Worm (Caenorhabditis elegans) whole organism, late embryonic: Measurements from ENCODE around the gene zhit-1.

ENCODE experiments used
- C08G9.2 ChIP-seq: sonication (generic microtip); optimal IDR thresholded peaks from 2 replicates; lab custom pipeline; 2016; ENCODE audit warnings: mild to moderate bottlenecking, missing genetic modification characterization, moderate library complexity, missing compliant biosample characterization
- K09A11.1 ChIP-seq: sonication (generic microtip); optimal IDR thresholded peaks from 2 replicates; lab custom pipeline; 2017; ENCODE audit warnings: antibody characterized with exemption, mild to moderate bottlenecking, missing genetic modification characterization, missing compliant biosample characterization; ENCODE audit not compliant: insufficient read depth
- Y22D7AL.16 ChIP-seq: sonication (generic microtip); optimal IDR thresholded peaks from 2 replicates; lab custom pipeline; 2016; ENCODE audit warnings: missing genetic modification characterization, missing compliant biosample characterization
- ahr-1 ChIP-seq: sonication (generic microtip); optimal IDR thresholded peaks from 2 replicates; lab custom pipeline; 2016; ENCODE audit warnings: missing genetic modification characterization, missing compliant biosample characterization
- ceh-14 ChIP-seq: sonication (generic microtip); optimal IDR thresholded peaks from 2 replicates; lab custom pipeline; 2016; ENCODE audit warnings: missing genotype, missing genetic modification characterization, missing compliant biosample characterization
- ceh-18 ChIP-seq: sonication (generic microtip); optimal IDR thresholded peaks from 2 replicates; lab custom pipeline; 2016; ENCODE audit warnings: missing genetic modification characterization, missing compliant biosample characterization
- ceh-2 ChIP-seq: sonication (generic microtip); optimal IDR thresholded peaks from 2 replicates; lab custom pipeline; 2016; ENCODE audit warnings: missing genotype, missing genetic modification characterization, missing compliant biosample characterization
- ceh-22 ChIP-seq: sonication (generic microtip); optimal IDR thresholded peaks from 2 replicates; lab custom pipeline; 2017; ENCODE audit warnings: missing biosample characterization, missing genetic modification characterization
- ceh-30 ChIP-seq: fragments of 150-350 bp; optimal IDR thresholded peaks from 2 replicates; lab custom pipeline; 2014; ENCODE audit warnings: missing biosample characterization, missing genetic modification characterization
- ceh-31 ChIP-seq: sonication (generic microtip); optimal IDR thresholded peaks from 2 replicates; lab custom pipeline; 2016; ENCODE audit warnings: missing genetic modification characterization, missing compliant biosample characterization
- ceh-34 ChIP-seq: sonication (generic microtip); optimal IDR thresholded peaks from 2 replicates; lab custom pipeline; 2016; ENCODE audit warnings: mild to moderate bottlenecking, missing genetic modification characterization, missing compliant biosample characterization
- ceh-45 ChIP-seq: fragments of 200-800 bp; sonication (Bioruptor generic); IDR thresholded peaks from 2 replicates; pipeline ENCODE4 v1.3.6; 2022; ENCODE audit warnings: missing genetic modification reagents, missing genetic modification characterization, missing compliant biosample characterization
- ceh-48 ChIP-seq: sonication (generic microtip); optimal IDR thresholded peaks from 2 replicates; lab custom pipeline; 2016; ENCODE audit warnings: missing genetic modification characterization, inconsistent platforms, missing compliant biosample characterization
- che-1 ChIP-seq: sonication (generic microtip); optimal IDR thresholded peaks from 2 replicates; lab custom pipeline; 2016; ENCODE audit warnings: mild to moderate bottlenecking, missing genetic modification characterization, missing compliant biosample characterization
- dmd-4 ChIP-seq: sonication (generic microtip); optimal IDR thresholded peaks from 2 replicates; lab custom pipeline; 2016; ENCODE audit warnings: borderline replicate concordance, missing genetic modification characterization, missing compliant biosample characterization
- eyg-1 ChIP-seq: sonication (generic microtip); optimal IDR thresholded peaks from 2 replicates; lab custom pipeline; 2016; ENCODE audit warnings: missing genotype, missing genetic modification characterization, missing compliant biosample characterization
- fkh-6 ChIP-seq: sonication (generic microtip); optimal IDR thresholded peaks from 2 replicates; lab custom pipeline; 2016; ENCODE audit warnings: missing genetic modification characterization, missing compliant biosample characterization
- gmeb-2 ChIP-seq: sonication (generic microtip); optimal IDR thresholded peaks from 2 replicates; lab custom pipeline; 2016; ENCODE audit warnings: missing genetic modification characterization, inconsistent platforms, missing compliant biosample characterization
- hlh-15 ChIP-seq: sonication (generic microtip); optimal IDR thresholded peaks from 2 replicates; lab custom pipeline; 2016; ENCODE audit warnings: missing genetic modification characterization, missing compliant biosample characterization
- hlh-6 ChIP-seq: sonication (generic microtip); optimal IDR thresholded peaks from 2 replicates; lab custom pipeline; 2016; ENCODE audit warnings: missing genotype, missing genetic modification characterization, missing compliant biosample characterization
- lim-6 ChIP-seq: sonication (generic microtip); optimal IDR thresholded peaks from 2 replicates; lab custom pipeline; 2016; ENCODE audit warnings: missing genetic modification characterization, missing compliant biosample characterization
- mec-3 ChIP-seq: sonication (generic microtip); optimal IDR thresholded peaks from 2 replicates; lab custom pipeline; 2016; ENCODE audit warnings: borderline replicate concordance, missing genetic modification characterization, missing compliant biosample characterization
- nfya-1 ChIP-seq: sonication (generic microtip); optimal IDR thresholded peaks from 2 replicates; lab custom pipeline; 2017; ENCODE audit warnings: missing genetic modification characterization, mild to moderate bottlenecking, missing compliant biosample characterization, antibody characterized with exemption, moderate library complexity
- nhr-11 ChIP-seq: fragments of 150-350 bp; optimal IDR thresholded peaks from 2 replicates; lab custom pipeline; 2014; ENCODE audit warnings: missing biosample characterization, missing genetic modification characterization
- nhr-232 ChIP-seq: sonication (generic microtip); optimal IDR thresholded peaks from 2 replicates; lab custom pipeline; 2016; ENCODE audit warnings: missing genetic modification characterization, missing compliant biosample characterization
- npax-4 ChIP-seq: sonication (generic microtip); optimal IDR thresholded peaks from 2 replicates; lab custom pipeline; 2016; ENCODE audit warnings: missing genetic modification characterization, missing compliant biosample characterization
- pha-2 ChIP-seq: sonication (generic microtip); optimal IDR thresholded peaks from 2 replicates; lab custom pipeline; 2017; ENCODE audit warnings: mild to moderate bottlenecking, missing genetic modification characterization, missing compliant biosample characterization
- pha-4 ChIP-seq: fragments of 150-350 bp; optimal IDR thresholded peaks from 2 replicates; lab custom pipeline; 2018; ENCODE audit warnings: missing biosample characterization, missing genetic modification reagents, missing genetic modification characterization
- pqm-1 ChIP-seq: sonication (generic microtip); optimal IDR thresholded peaks from 2 replicates; lab custom pipeline; 2016; ENCODE audit warnings: missing genetic modification characterization, missing compliant biosample characterization
- sdc-2 ChIP-seq: sonication (generic microtip); optimal IDR thresholded peaks from 2 replicates; lab custom pipeline; 2016; ENCODE audit warnings: missing genotype, missing genetic modification characterization, missing compliant biosample characterization
- sox-4 ChIP-seq: sonication (generic microtip); optimal IDR thresholded peaks from 2 replicates; lab custom pipeline; 2017; ENCODE audit warnings: mild to moderate bottlenecking, missing genetic modification characterization, inconsistent platforms, missing compliant biosample characterization
- syd-9 ChIP-seq: sonication (generic microtip); optimal IDR thresholded peaks from 2 replicates; lab custom pipeline; 2016; ENCODE audit warnings: mild to moderate bottlenecking, missing genetic modification characterization, moderate library complexity, missing compliant biosample characterization
- tbx-2 ChIP-seq: sonication (generic microtip); optimal IDR thresholded peaks from 2 replicates; lab custom pipeline; 2016; ENCODE audit warnings: missing genetic modification characterization, missing compliant biosample characterization
- tbx-7 ChIP-seq: sonication (generic microtip); optimal IDR thresholded peaks from 2 replicates; lab custom pipeline; 2016; ENCODE audit warnings: missing genotype, missing genetic modification characterization, missing compliant biosample characterization
- ttx-3 ChIP-seq: sonication (generic microtip); optimal IDR thresholded peaks from 2 replicates; lab custom pipeline; 2016; ENCODE audit warnings: missing genetic modification reagents, missing genetic modification characterization, missing compliant biosample characterization
- unc-3 ChIP-seq, 2 experiments: fragments of 200-800 bp in 1 of 2; sonication (Bioruptor generic) in 1 of 2; sonication (generic microtip) in 1 of 2; conservative IDR thresholded peaks in 1 of 2; optimal IDR thresholded peaks in 1 of 2; 2 replicates each; pipeline versions ENCODE4 v1.3.6 to Lab custom; 2016 to 2022; ENCODE audit warnings: missing compliant biosample characterization in 2 of 2, missing genetic modification characterization in 2 of 2, missing genetic modification reagents in 1 of 2
- unc-42 ChIP-seq: sonication (generic microtip); optimal IDR thresholded peaks from 2 replicates; lab custom pipeline; 2016; ENCODE audit warnings: missing genotype, missing genetic modification characterization, missing compliant biosample characterization
- unc-55 ChIP-seq: sonication (generic microtip); optimal IDR thresholded peaks from 2 replicates; lab custom pipeline; 2017; ENCODE audit warnings: missing biosample characterization, missing genetic modification reagents, missing genetic modification characterization
- unc-86 ChIP-seq: sonication (generic microtip); optimal IDR thresholded peaks from 2 replicates; lab custom pipeline; 2016; ENCODE audit warnings: missing genetic modification characterization, missing compliant biosample characterization
- zip-5 ChIP-seq: sonication (generic microtip); optimal IDR thresholded peaks from 2 replicates; lab custom pipeline; 2016; ENCODE audit warnings: missing genetic modification characterization, missing compliant biosample characterization
- ztf-16 ChIP-seq: sonication (generic microtip); optimal IDR thresholded peaks from 2 replicates; lab custom pipeline; 2017; ENCODE audit warnings: missing genetic modification characterization, missing compliant biosample characterization

The zhit-1 gene

ce11 chrV:5584833-5585232 is 11.5 kb downstream of the zhit-1 start, which contains the start of gene CD4.11:
TSS of gene CD4.11 (plus strand) at chrV:5585133.
- TF ChIP-seq zip-5 (tag; lab: Kevin White, UChicago) (no peak), hlh-15 (tag; lab: Kevin White, UChicago) (no peak), che-1 (tag; lab: Kevin White, UChicago) (no peak)

ce11 chrV:5584293-5584776 is 12.0 kb downstream of the zhit-1 start, which contains the start of gene pas-6:
TSS of gene pas-6 (minus strand) at chrV:5584343.
- peak; percentile 13 for TF ChIP-seq nfya-1 (tag; lab: Kevin White, UChicago)
- no peak for TF ChIP-seq syd-9

- no peak for TF ChIP-seq ahr-1 (tag; lab: Kevin White, UChicago)
- peak; percentile 46 for TF ChIP-seq unc-55 (GFP tag; lab: Kevin White, UChicago)
Measured at ce11 chrV:5582860-5583259, 13.5 kb downstream of the zhit-1 start.

- peak; percentile 35 for TF ChIP-seq nfya-1 (tag; lab: Kevin White, UChicago)
- TF ChIP-seq nhr-232 (tag; lab: Kevin White, UChicago): no peak
- peak; percentile 82 for TF ChIP-seq unc-42 (tag; lab: Kevin White, UChicago)
Measured at ce11 chrV:5582308-5582707, 14.0 kb downstream of the zhit-1 start.

- TF ChIP-seq ceh-45 (GFP tag; lab: Robert Waterston, UW) (no peak), sox-4 (no peak), hlh-6 (tag; lab: Kevin White, UChicago) (no peak), ahr-1 (tag; lab: Kevin White, UChicago) (no peak), eyg-1 (tag; lab: Kevin White, UChicago) (no peak), hlh-15 (tag; lab: Kevin White, UChicago) (no peak), fkh-6 (tag; lab: Kevin White, UChicago) (no peak), ceh-14 (no peak), ttx-3 (tag; lab: Kevin White, UChicago) (no peak), sdc-2 (tag; lab: Kevin White, UChicago) (no peak), unc-86 (no peak), syd-9 (no peak), Y22D7AL.16 (no peak)
Measured at ce11 chrV:5581312-5581711, 15.0 kb downstream of the zhit-1 start, which contains the start of gene klc-2. TSS of gene klc-2 (minus strand) at chrV:5581412.

ce11 chrV:5580517-5580916 is 15.8 kb downstream of the zhit-1 start:
- TF ChIP-seq K09A11.1 (tag; lab: Kevin White, UChicago) (peak; percentile 69), pqm-1 (no peak), nhr-232 (tag; lab: Kevin White, UChicago) (no peak), ztf-16 (no peak), npax-4 (no peak), pha-4 (no peak), ahr-1 (tag; lab: Kevin White, UChicago) (no peak), Y22D7AL.16 (no peak), tbx-2 (tag; lab: Kevin White, UChicago) (peak; percentile 31), dmd-4 (tag; lab: Kevin White, UChicago) (no peak), mec-3 (tag; lab: Kevin White, UChicago) (no peak), unc-3 (GFP tag; conservative IDR thresholded peaks at IDR 0.05; lab: Robert Waterston, UW) (no peak), unc-3 (tag; optimal IDR thresholded peaks at IDR 0.05; lab: Kevin White, UChicago) (no peak), nfya-1 (tag; lab: Kevin White, UChicago) (peak; percentile 87), ceh-2 (tag; lab: Kevin White, UChicago) (peak; percentile 46), C08G9.2 (no peak), nhr-11 (tag; lab: Kevin White, UChicago) (no peak), lim-6 (tag; lab: Kevin White, UChicago) (no peak), ceh-31 (tag; lab: Kevin White, UChicago) (peak; percentile 74), gmeb-2 (tag; lab: Kevin White, UChicago) (no peak), ceh-30 (tag; lab: Kevin White, UChicago) (no peak), unc-55 (GFP tag; lab: Kevin White, UChicago) (peak; percentile 38), che-1 (tag; lab: Kevin White, UChicago) (no peak), ceh-34 (no peak), ttx-3 (tag; lab: Kevin White, UChicago) (no peak), pha-2 (no peak), ceh-22 (tag; lab: Kevin White, UChicago) (no peak), ceh-18 (tag; lab: Kevin White, UChicago) (no peak), tbx-7 (tag; lab: Kevin White, UChicago) (no peak), ceh-48 (tag; lab: Kevin White, UChicago) (peak; percentile 80), hlh-6 (tag; lab: Kevin White, UChicago) (no peak)
